Fruit fly (Drosophila melanogaster): ENCODE data around the gene Tpr2.
A peak's percentile ranks its signal among the peaks of the same experiment; 100 is the strongest.

Tpr2 gene

dm6 chr2L:16545772-16546171 lies 54.4 kb downstream of the Tpr2 start:
- TF ChIP-seq fd96Ca (GFP tag; IDR thresholded peaks at IDR 0.05) (peak; percentile 96), CG15710 (tag; optimal IDR thresholded peaks at IDR 0.05) (peak; percentile 65), Pif1A (GFP tag; optimal IDR thresholded peaks at IDR 0.05) (peak; percentile 87), CG9948 (tag; optimal IDR thresholded peaks at IDR 0.05) (peak; percentile 70), CG8301 (tag; optimal IDR thresholded peaks at IDR 0.05) (peak; percentile 96), Ets98B (GFP tag; IDR thresholded peaks at IDR 0.05) (peak; percentile 97), CG34367 (tag; optimal IDR thresholded peaks at IDR 0.05) (peak; percentile 63), CG8159 (tag; optimal IDR thresholded peaks at IDR 0.05) (peak; percentile 65), Pif1B (GFP tag; optimal IDR thresholded peaks at IDR 0.05) (peak; percentile 81), CG12605 (GFP tag; IDR thresholded peaks at IDR 0.05) (peak; percentile 88), rn (GFP tag; IDR thresholded peaks at IDR 0.05) (peak; percentile 84), CG14655 (GFP tag; optimal IDR thresholded peaks at IDR 0.05) (peak; percentile 95), EcR (GFP tag; optimal IDR thresholded peaks at IDR 0.05) (no peak), D1 (tag; optimal IDR thresholded peaks at IDR 0.05) (peak; percentile 46), CG17806 (tag; optimal IDR thresholded peaks at IDR 0.05) (peak; percentile 69), CG13204 (GFP tag; optimal IDR thresholded peaks at IDR 0.05) (no peak), gl (tag; optimal IDR thresholded peaks at IDR 0.05) (peak; percentile 72), CG32121 (GFP tag; IDR thresholded peaks at IDR 0.05) (peak; percentile 96), Snoo (tag; optimal IDR thresholded peaks at IDR 0.05) (peak; percentile 68), CG10348 (GFP tag; IDR thresholded peaks at IDR 0.05) (peak; percentile 55), CG4496 (GFP tag; IDR thresholded peaks at IDR 0.05) (peak; percentile 96)

dm6 chr2L:16547652-16548417 lies 56.5 kb downstream of the Tpr2 start:
- TF ChIP-seq CG8159 (tag; optimal IDR thresholded peaks at IDR 0.05) = peak; percentile 56
- TF ChIP-seq fd96Ca (GFP tag; IDR thresholded peaks at IDR 0.05) = 0 out of 3 replicates have a peak, but pooled peaks have one; percentile 17
- TF ChIP-seq CG8301 (tag; optimal IDR thresholded peaks at IDR 0.05) = peak; percentile 26
- TF ChIP-seq D1 (tag; optimal IDR thresholded peaks at IDR 0.05) = no peak
- TF ChIP-seq CG13204 (GFP tag; optimal IDR thresholded peaks at IDR 0.05) = no peak
- TF ChIP-seq CG9948 (tag; optimal IDR thresholded peaks at IDR 0.05) = peak; percentile 18
- no peak for TF ChIP-seq CG12605 (GFP tag; IDR thresholded peaks at IDR 0.05)
- peak; percentile 43; the same call in 1 of the 2 replicates for TF ChIP-seq CG32121 (GFP tag; IDR thresholded peaks at IDR 0.05)
- no peak for TF ChIP-seq CG17806 (tag; optimal IDR thresholded peaks at IDR 0.05)
- TF ChIP-seq CG4496 (GFP tag; IDR thresholded peaks at IDR 0.05) = peak; percentile 53; the same call in 2 of the 3 replicates
- TF ChIP-seq Ets98B (GFP tag; IDR thresholded peaks at IDR 0.05) = peak; percentile 9; the same call in 1 of the 2 replicates
- peak; percentile 36 for TF ChIP-seq CG14655 (GFP tag; optimal IDR thresholded peaks at IDR 0.05)
- no peak for TF ChIP-seq EcR (GFP tag; optimal IDR thresholded peaks at IDR 0.05)

- TF ChIP-seq CG12605 (GFP tag; IDR thresholded peaks at IDR 0.05) (no peak), D1 (tag; optimal IDR thresholded peaks at IDR 0.05) (no peak), CG8159 (tag; optimal IDR thresholded peaks at IDR 0.05) (peak; percentile 20), Pif1B (GFP tag; optimal IDR thresholded peaks at IDR 0.05) (no peak), CG13204 (GFP tag; optimal IDR thresholded peaks at IDR 0.05) (no peak), EcR (GFP tag; optimal IDR thresholded peaks at IDR 0.05) (no peak), CG14655 (GFP tag; optimal IDR thresholded peaks at IDR 0.05) (peak; percentile 36), Pif1A (GFP tag; optimal IDR thresholded peaks at IDR 0.05) (peak; percentile 3), Ets98B (GFP tag; IDR thresholded peaks at IDR 0.05) (no peak), CG10348 (GFP tag; IDR thresholded peaks at IDR 0.05) (no peak), CG34367 (tag; optimal IDR thresholded peaks at IDR 0.05) (no peak), CG9948 (tag; optimal IDR thresholded peaks at IDR 0.05) (no peak), fd96Ca (GFP tag; IDR thresholded peaks at IDR 0.05) (no peak), CG4496 (GFP tag; IDR thresholded peaks at IDR 0.05) (no peak), Snoo (tag; optimal IDR thresholded peaks at IDR 0.05) (no peak), rn (GFP tag; IDR thresholded peaks at IDR 0.05) (no peak)
Observed at dm6 chr2L:16548418-16549108, 57.2 kb downstream of the Tpr2 start.

dm6 chr2L:16549859-16550258 lies 58.5 kb downstream of the Tpr2 start, which contains the start of gene CG5968:
TSS of gene CG5968 (minus strand) at chr2L:16549959.
- no peak for TF ChIP-seq Snoo (tag; optimal IDR thresholded peaks at IDR 0.05)
- no peak for TF ChIP-seq CG8301 (tag; optimal IDR thresholded peaks at IDR 0.05)
- no peak for TF ChIP-seq CG12605 (GFP tag; IDR thresholded peaks at IDR 0.05)
- no peak for TF ChIP-seq Pif1B (GFP tag; optimal IDR thresholded peaks at IDR 0.05)
- TF ChIP-seq Ets98B (GFP tag; IDR thresholded peaks at IDR 0.05) = no peak
- TF ChIP-seq CG34367 (tag; optimal IDR thresholded peaks at IDR 0.05) = no peak
- no peak for TF ChIP-seq rn (GFP tag; IDR thresholded peaks at IDR 0.05)
- TF ChIP-seq CG14655 (GFP tag; optimal IDR thresholded peaks at IDR 0.05) = no peak
- no peak for TF ChIP-seq CG9948 (tag; optimal IDR thresholded peaks at IDR 0.05)
- no peak for TF ChIP-seq D1 (tag; optimal IDR thresholded peaks at IDR 0.05)
- TF ChIP-seq CG10348 (GFP tag; IDR thresholded peaks at IDR 0.05) = no peak
- TF ChIP-seq CG32121 (GFP tag; IDR thresholded peaks at IDR 0.05) = no peak
- no peak for TF ChIP-seq EcR (GFP tag; optimal IDR thresholded peaks at IDR 0.05)
- no peak for TF ChIP-seq CG8159 (tag; optimal IDR thresholded peaks at IDR 0.05)
- no peak for TF ChIP-seq CG4496 (GFP tag; IDR thresholded peaks at IDR 0.05)
- no peak for TF ChIP-seq CG15710 (tag; optimal IDR thresholded peaks at IDR 0.05)
- no peak for TF ChIP-seq gl (tag; optimal IDR thresholded peaks at IDR 0.05)
- no peak for TF ChIP-seq Pif1A (GFP tag; optimal IDR thresholded peaks at IDR 0.05)
- no peak for TF ChIP-seq CG13204 (GFP tag; optimal IDR thresholded peaks at IDR 0.05)
